Fruit fly (Drosophila melanogaster) whole organism, embryonic: ENCODE measurements around the gene CG43796.
A peak's percentile ranks its signal among the peaks of the same experiment; 100 is the strongest.

Experiments used
- Abd-B ChIP-seq: fragments of 200-800 bp; sonication (Bioruptor generic); optimal IDR thresholded peaks from 2 replicates; lab custom pipeline; 2018; ENCODE audit warnings: missing biosample characterization, mild to moderate bottlenecking, missing genetic modification characterization, moderate library complexity
- CG12391 ChIP-seq: fragments of 200-800 bp; sonication (Bioruptor generic); optimal IDR thresholded peaks from 3 replicates; lab custom pipeline; 2018; ENCODE audit warnings: missing biosample characterization, mild to moderate bottlenecking, missing genetic modification characterization, moderate library complexity
- CG13775 ChIP-seq: fragments of 200-800 bp; sonication (Bioruptor generic); optimal IDR thresholded peaks from 3 replicates; lab custom pipeline; 2017; ENCODE audit warnings: missing biosample characterization, mild to moderate bottlenecking, missing genetic modification characterization
- D19A ChIP-seq: fragments of 200-800 bp; optimal IDR thresholded peaks from 3 replicates; lab custom pipeline; 2019; ENCODE audit warnings: missing biosample characterization, mild to moderate bottlenecking, missing genetic modification characterization, moderate library complexity
- Drgx ChIP-seq: fragments of 200-800 bp; sonication (Bioruptor generic); IDR thresholded peaks from 2 replicates; pipeline ENCODE4 v1.3.6; 2022; ENCODE audit warnings: missing biosample characterization, missing genetic modification characterization
- Gsc ChIP-seq: fragments of 200-800 bp; sonication (Bioruptor generic); IDR thresholded peaks from 2 replicates; pipeline ENCODE4 v1.3.6; 2022; ENCODE audit warnings: missing biosample characterization, missing genetic modification characterization
- Hand ChIP-seq: fragments of 200-800 bp; sonication (Bioruptor generic); optimal IDR thresholded peaks from 2 replicates; lab custom pipeline; 2017; ENCODE audit warnings: mild to moderate bottlenecking, missing biosample characterization, missing genetic modification reagents, missing genetic modification characterization
- Rx ChIP-seq: fragments of 200-800 bp; sonication (Bioruptor generic); IDR thresholded peaks from 2 replicates; pipeline ENCODE4 v1.3.6; 2022; ENCODE audit warnings: missing biosample characterization, missing genetic modification characterization
- ssp ChIP-seq: fragments of 200-800 bp; sonication (Bioruptor generic); IDR thresholded peaks from 2 replicates; pipeline ENCODE4 v1.3.6; 2022; ENCODE audit warnings: missing biosample characterization, missing genetic modification characterization
- tna ChIP-seq: fragments of 200-800 bp; sonication (Bioruptor generic); IDR thresholded peaks from 2 replicates; pipeline ENCODE4 v1.3.6; 2022; ENCODE audit warnings: missing biosample characterization, missing genetic modification characterization; ENCODE audit not compliant: partially characterized antibody

dm6 chr2L:8478911-8479706 lies 3.1 kb upstream of the CG43796 start:
- no peak for TF ChIP-seq tna
- TF ChIP-seq Hand (GFP tag; lab: Kevin White, UChicago) = no peak
- no peak for TF ChIP-seq Rx
- no peak for TF ChIP-seq D19A (tag; lab: Kevin White, UChicago)
- no peak for TF ChIP-seq Gsc (GFP tag; lab: Robert Waterston, UW)
- TF ChIP-seq CG13775 (GFP tag; lab: Kevin White, UChicago) = no peak
- no peak for TF ChIP-seq CG12391
- TF ChIP-seq ssp = no peak
- no peak for TF ChIP-seq Abd-B
- peak; percentile 66 for TF ChIP-seq Drgx (GFP tag; lab: Robert Waterston, UW)
